Worm (Caenorhabditis elegans) whole organism, young adult: Measurements from ENCODE around the gene npp-21.

Experiments
- C06A6.2 ChIP-seq: fragments of 200-800 bp; sonication (Bioruptor generic); conservative IDR thresholded peaks from 2 replicates; pipeline ENCODE4 v1.3.6; 2022; ENCODE audit warnings: missing genetic modification characterization, missing compliant biosample characterization
- T26A5.8 ChIP-seq: sonication (generic microtip); optimal IDR thresholded peaks from 2 replicates; lab custom pipeline; 2016; ENCODE audit warnings: missing genetic modification characterization, missing compliant biosample characterization
- ama-1 ChIP-seq, 3 experiments: fragments of 150-350 bp in 1 of 3; sonication (generic microtip) in 2 of 3; optimal IDR thresholded peaks; 2 replicates each; lab custom pipeline; 2014 to 2018; ENCODE audit warnings: missing biosample characterization in 2 of 3, missing genetic modification characterization in 2 of 3, missing genetic modification reagents in 2 of 3
- dox-1 ChIP-seq: fragments of 200-800 bp; sonication (Bioruptor generic); IDR thresholded peaks from 2 replicates; pipeline ENCODE4 v1.3.6; 2022; ENCODE audit warnings: missing genetic modification reagents, missing genetic modification characterization, missing compliant biosample characterization
- lag-1 ChIP-seq: fragments of 200-800 bp; sonication (Bioruptor generic); IDR thresholded peaks from 2 replicates; pipeline ENCODE4 v1.3.6; 2022; ENCODE audit warnings: missing genetic modification reagents, missing genetic modification characterization, missing compliant biosample characterization
- lin-40 ChIP-seq: sonication (generic microtip); optimal IDR thresholded peaks from 2 replicates; lab custom pipeline; 2016; ENCODE audit warnings: missing genetic modification characterization, mild to moderate bottlenecking, missing compliant biosample characterization, missing genotype, missing genetic modification reagents
- rcor-1 ChIP-seq: fragments of 200-800 bp; sonication (Bioruptor generic); IDR thresholded peaks from 2 replicates; pipeline ENCODE4 v1.3.6; 2022; ENCODE audit warnings: missing genetic modification reagents, missing genetic modification characterization, missing compliant biosample characterization
- unc-62 ChIP-seq: fragments of 150-350 bp; optimal IDR thresholded peaks from 2 replicates; lab custom pipeline; 2014; ENCODE audit warnings: missing biosample characterization, missing genetic modification reagents, missing genetic modification characterization

DNA sequence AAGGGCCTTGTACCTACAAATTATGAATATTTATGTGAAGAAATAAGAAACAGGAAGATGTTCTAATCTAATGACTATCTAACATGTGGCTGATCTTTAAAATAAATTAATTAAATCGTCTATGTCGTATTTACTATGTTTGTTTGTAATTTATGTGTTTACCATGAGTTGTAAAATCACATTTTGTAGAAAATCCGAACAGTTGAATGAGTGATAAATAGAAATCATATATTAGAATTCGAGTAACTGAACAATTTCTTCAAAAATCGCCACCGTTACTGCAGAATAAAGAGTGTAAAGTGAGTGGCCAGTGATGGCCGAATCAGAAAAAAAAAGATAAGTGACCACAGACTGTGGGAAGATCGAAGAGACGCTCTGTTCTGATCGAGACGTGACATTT, 30.6 kb downstream of the npp-21 start:
- TF ChIP-seq rcor-1 (GFP tag; lab: Robert Waterston, UW) (no peak), C06A6.2 (no peak), lin-40 (tag; lab: Kevin White, UChicago) (no peak), lag-1 (GFP tag; lab: Robert Waterston, UW) (no peak), dox-1 (GFP tag; lab: Robert Waterston, UW) (no peak), ama-1 (optimal IDR thresholded peaks at IDR 0.05; lab: Kevin White, UChicago) (no peak), ama-1 (GFP tag; optimal IDR thresholded peaks at IDR 0.05; lab: Kevin White, UChicago) (no peak), T26A5.8 (tag; lab: Kevin White, UChicago) (no peak), unc-62 (GFP tag; lab: Kevin White, UChicago) (no peak)
